Worm (Caenorhabditis elegans) whole organism, dauer: ENCODE results near the gene ZC190.6.

ENCODE experiments used
- unc-62 ChIP-seq: sonication (generic microtip); optimal IDR thresholded peaks from 2 replicates; lab custom pipeline; 2017; ENCODE audit warnings: missing biosample characterization, missing genetic modification reagents, missing genetic modification characterization

ZC190.6 gene

ce11 chrV:8665765-8666164 is 11.3 kb downstream of the ZC190.6 start, which contains the start of gene ZC190.4:
Gene ZC190.4, plus strand, starts transcription at chrV:8666065.
- no peak for TF ChIP-seq unc-62 (GFP tag; lab: Kevin White, UChicago)

ce11 chrV:8663023-8663422 is 14.1 kb downstream of the ZC190.6 start:
- TF ChIP-seq unc-62 (GFP tag; lab: Kevin White, UChicago): no peak

- TF ChIP-seq unc-62 (GFP tag; lab: Kevin White, UChicago): no peak
Observed at ce11 chrV:8662056-8663006, 14.8 kb downstream of the ZC190.6 start.

ce11 chrV:8661241-8661954 is 15.7 kb downstream of the ZC190.6 start:
- TF ChIP-seq unc-62 (GFP tag; lab: Kevin White, UChicago): no peak

ce11 chrV:8660475-8660874 is 16.6 kb downstream of the ZC190.6 start:
- TF ChIP-seq unc-62 (GFP tag; lab: Kevin White, UChicago): no peak

ce11 chrV:8658577-8659362 is 18.3 kb downstream of the ZC190.6 start:
- TF ChIP-seq unc-62 (GFP tag; lab: Kevin White, UChicago): no peak

- TF ChIP-seq unc-62 (GFP tag; lab: Kevin White, UChicago): no peak
Observed at ce11 chrV:8657911-8658310, 19.2 kb downstream of the ZC190.6 start.

- TF ChIP-seq unc-62 (GFP tag; lab: Kevin White, UChicago): no peak
Observed at ce11 chrV:8654460-8655419, 22.4 kb downstream of the ZC190.6 start.

- TF ChIP-seq unc-62 (GFP tag; lab: Kevin White, UChicago): no peak
Observed at ce11 chrV:8653080-8653821, 23.8 kb downstream of the ZC190.6 start.

- no peak for TF ChIP-seq unc-62 (GFP tag; lab: Kevin White, UChicago)
Observed at ce11 chrV:8652177-8652576, 24.9 kb downstream of the ZC190.6 start.

- TF ChIP-seq unc-62 (GFP tag; lab: Kevin White, UChicago): no peak
Observed at ce11 chrV:8651007-8651711, 25.9 kb downstream of the ZC190.6 start.

- no peak for TF ChIP-seq unc-62 (GFP tag; lab: Kevin White, UChicago)
Observed at ce11 chrV:8650365-8650764, 26.7 kb downstream of the ZC190.6 start.

ce11 chrV:8648251-8648650 is 28.8 kb downstream of the ZC190.6 start:
- TF ChIP-seq unc-62 (GFP tag; lab: Kevin White, UChicago): no peak
